Fruit fly (Drosophila melanogaster) whole organism, prepupa: Measurements from ENCODE around the gene Nmdar2.
A peak's percentile ranks its signal among the peaks of the same experiment; 100 is the strongest.

ENCODE experiments used
- CG15336 ChIP-seq: fragments of 200-800 bp; sonication (Bioruptor generic); IDR thresholded peaks from 2 replicates; pipeline ENCODE4 v1.3.6; 2022; ENCODE audit warnings: missing biosample characterization, missing genetic modification characterization
- CG32006 ChIP-seq: fragments of 200-800 bp; sonication (Bioruptor generic); optimal IDR thresholded peaks from 3 replicates; lab custom pipeline; 2017; ENCODE audit warnings: missing biosample characterization, mild to moderate bottlenecking, missing genetic modification characterization
- CG8632 ChIP-seq: fragments of 200-800 bp; sonication (Bioruptor generic); optimal IDR thresholded peaks from 3 replicates; lab custom pipeline; 2016; ENCODE audit warnings: missing biosample characterization, missing genetic modification characterization
- Eip78C ChIP-seq: fragments of 200-800 bp; sonication (Bioruptor generic); peaks from one replicate; lab custom pipeline; 2016; ENCODE audit warnings: missing biosample characterization, missing genetic modification characterization
- Lpt ChIP-seq: fragments of 200-800 bp; sonication (Bioruptor generic); optimal IDR thresholded peaks from 3 replicates; lab custom pipeline; 2016; ENCODE audit warnings: missing biosample characterization, missing genetic modification characterization
- Sox14 ChIP-seq: fragments of 200-800 bp; sonication (Bioruptor generic); optimal IDR thresholded peaks from 3 replicates; lab custom pipeline; 2016; ENCODE audit warnings: missing biosample characterization, missing genetic modification characterization
- acj6 ChIP-seq: fragments of 200-800 bp; sonication (Bioruptor generic); optimal IDR thresholded peaks from 3 replicates; lab custom pipeline; 2016; ENCODE audit warnings: missing biosample characterization, missing genetic modification characterization
- cyc ChIP-seq: fragments of 200-800 bp; sonication (Bioruptor generic); optimal IDR thresholded peaks from 3 replicates; lab custom pipeline; 2016; ENCODE audit warnings: missing biosample characterization, missing genetic modification characterization
- dac ChIP-seq: fragments of 200-800 bp; sonication (Bioruptor generic); optimal IDR thresholded peaks from 2 replicates; lab custom pipeline; 2017; ENCODE audit warnings: missing biosample characterization, mild to moderate bottlenecking, missing genetic modification characterization
- svp ChIP-seq: fragments of 200-800 bp; sonication (Bioruptor generic); peaks from one replicate; lab custom pipeline; 2016; ENCODE audit warnings: missing biosample characterization, missing genetic modification characterization

DNA sequence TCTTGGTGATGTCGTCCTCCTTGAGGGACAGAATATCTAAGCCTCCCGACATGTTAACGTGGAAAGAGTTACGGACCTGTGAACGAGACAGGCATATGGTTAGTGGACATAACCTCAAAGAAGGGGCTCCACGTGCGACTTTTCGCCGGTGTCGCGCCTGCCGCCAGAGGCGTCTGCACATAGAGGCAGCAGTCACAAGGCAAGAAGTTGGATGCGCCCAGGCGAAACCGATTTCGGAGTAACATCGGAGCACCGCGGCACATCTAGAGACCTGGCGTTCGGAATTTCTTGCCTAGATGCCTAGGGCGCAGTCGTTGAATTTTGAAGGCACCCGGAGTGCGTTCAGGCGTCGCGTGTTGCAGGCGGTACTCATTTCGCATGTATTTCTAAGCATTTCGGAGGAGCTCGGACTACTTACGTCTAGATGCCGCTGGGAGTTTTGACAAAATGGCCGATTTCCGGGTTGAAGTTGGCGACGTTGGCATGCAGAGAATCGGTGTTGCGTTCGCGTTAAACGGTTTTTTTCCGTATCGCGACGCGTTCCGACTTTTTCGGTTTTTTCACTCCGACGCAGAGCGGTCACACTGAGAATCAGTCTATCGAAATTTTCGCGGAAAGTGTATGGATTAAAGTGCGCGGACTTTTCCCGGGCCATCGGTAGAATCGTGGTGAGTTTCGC, 24.6 kb downstream of the Nmdar2 start, which contains the start of the genes sta and inc:
- TF ChIP-seq svp (peak; percentile 65), cyc (peak; percentile 58), dac (GFP tag; lab: Kevin White, UChicago) (peak; percentile 51), CG8632 (peak; percentile 28), acj6 (GFP tag; lab: Kevin White, UChicago) (peak; percentile 12), CG32006 (GFP tag; lab: Kevin White, UChicago) (no peak), Lpt (GFP tag; lab: Kevin White, UChicago) (no peak), Sox14 (peak; percentile 56), CG15336 (GFP tag; lab: Robert Waterston, UW) (peak; percentile 14; the same call in 1 of the 2 replicates), Eip78C (GFP tag; lab: Kevin White, UChicago) (peak; percentile 90)
